Worm (Caenorhabditis elegans): ENCODE results near the gene T01G1.4.

DNA sequence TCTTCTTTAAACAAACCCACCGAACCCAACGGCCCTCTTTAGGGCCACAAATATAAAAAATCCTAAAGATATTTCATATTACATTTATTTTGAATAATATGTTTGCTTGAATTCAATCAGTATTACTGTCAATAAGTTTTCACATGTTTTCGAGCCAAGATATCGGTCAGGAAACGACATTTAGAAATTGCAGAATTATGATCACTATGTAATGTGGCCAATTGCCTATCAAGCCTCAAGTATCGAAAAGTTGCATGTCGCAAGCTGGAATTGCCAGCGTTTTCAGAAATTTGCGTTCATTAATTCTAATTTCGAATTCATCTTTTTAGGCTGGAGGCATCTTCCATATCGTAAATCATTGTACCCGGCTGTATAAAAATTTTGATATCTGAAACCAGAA is 40.2 kb upstream of the T01G1.4 start:
- no peak for TF ChIP-seq elt-3 (tag; optimal IDR thresholded peaks at IDR 0.05)
- no peak for TF ChIP-seq nhr-25 (tag; optimal IDR thresholded peaks at IDR 0.05)
- TF ChIP-seq aly-2 (tag; optimal IDR thresholded peaks at IDR 0.05), result no peak

All from whole organism, L3 larva.